Worm (Caenorhabditis elegans): Measurements from ENCODE around the gene fbxb-44.

DNA sequence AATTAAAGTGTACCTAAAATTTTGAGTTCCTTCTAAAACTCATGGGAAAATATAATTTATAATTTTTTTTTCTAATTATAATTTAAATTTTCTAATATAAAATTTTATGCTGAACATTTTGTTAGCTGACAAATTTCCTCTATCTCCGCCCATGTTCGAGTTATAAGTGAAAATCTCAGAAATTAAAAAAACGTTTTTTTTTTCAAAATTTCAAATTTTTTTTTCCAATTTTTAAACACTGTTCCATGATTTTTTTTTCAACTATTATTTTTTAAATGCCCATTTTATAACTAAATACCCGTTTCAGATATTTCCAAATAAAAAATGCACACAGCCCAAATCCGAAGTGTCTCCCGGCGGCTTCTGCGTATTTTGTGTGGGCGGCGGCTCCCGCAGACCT lies 19.8 kb upstream of the fbxb-44 start, which contains the start of gene Y51H7BR.8:
- TF ChIP-seq zag-1 (tag; optimal IDR thresholded peaks at IDR 0.05) (no peak), nhr-23 (tag; optimal IDR thresholded peaks at IDR 0.05) (no peak), alr-1 (tag; optimal IDR thresholded peaks at IDR 0.05) (no peak), lin-39 (tag; optimal IDR thresholded peaks at IDR 0.05) (no peak), snpc-4 (tag; optimal IDR thresholded peaks at IDR 0.05) (no peak), unc-62 (GFP tag; optimal IDR thresholded peaks at IDR 0.05) (no peak), ama-1 (optimal IDR thresholded peaks at IDR 0.05) (no peak), R02D3.7 (tag; optimal IDR thresholded peaks at IDR 0.05) (no peak), nhr-11 (tag; optimal IDR thresholded peaks at IDR 0.05) (no peak), nhr-77 (tag; optimal IDR thresholded peaks at IDR 0.05) (no peak)
